Worm (Caenorhabditis elegans) whole organism, L3 larva: ENCODE data around the gene dhs-12.

Experiments
- R02D3.7 ChIP-seq: fragments of 150-350 bp; optimal IDR thresholded peaks from 2 replicates; lab custom pipeline; 2014; ENCODE audit warnings: missing biosample characterization, missing genetic modification characterization
- aly-2 ChIP-seq: fragments of 150-350 bp; optimal IDR thresholded peaks from 2 replicates; lab custom pipeline; 2014; ENCODE audit warnings: missing biosample characterization, missing genetic modification characterization
- ama-1 ChIP-seq: fragments of 150-350 bp; optimal IDR thresholded peaks from 2 replicates; lab custom pipeline; 2018
- ceh-16 ChIP-seq: sonication (generic microtip); optimal IDR thresholded peaks from 2 replicates; lab custom pipeline; 2017; ENCODE audit warnings: missing biosample characterization, missing genetic modification characterization
- ceh-28 ChIP-seq: fragments of 150-350 bp; optimal IDR thresholded peaks from 2 replicates; lab custom pipeline; 2014; ENCODE audit warnings: missing biosample characterization, missing genetic modification reagents, missing genetic modification characterization
- ceh-82 ChIP-seq: fragments of 150-350 bp; optimal IDR thresholded peaks from 2 replicates; lab custom pipeline; 2014; ENCODE audit warnings: missing biosample characterization, missing genetic modification characterization
- ceh-9 ChIP-seq: sonication (generic microtip); optimal IDR thresholded peaks from 2 replicates; lab custom pipeline; 2018; ENCODE audit warnings: missing biosample characterization, missing genetic modification characterization
- daf-12 ChIP-seq: fragments of 150-350 bp; optimal IDR thresholded peaks from 2 replicates; lab custom pipeline; 2014; ENCODE audit warnings: missing biosample characterization, missing genetic modification reagents, missing genetic modification characterization
- egl-27 ChIP-seq: sonication (generic microtip); optimal IDR thresholded peaks from 4 replicates; lab custom pipeline; 2017; ENCODE audit warnings: missing biosample characterization, missing genetic modification reagents, missing genetic modification characterization
- egl-5 ChIP-seq: fragments of 150-350 bp; optimal IDR thresholded peaks from 2 replicates; lab custom pipeline; 2017; ENCODE audit warnings: missing biosample characterization, missing genetic modification reagents, missing genetic modification characterization, inconsistent platforms
- elt-1 ChIP-seq: fragments of 150-350 bp; optimal IDR thresholded peaks from 2 replicates; lab custom pipeline; 2014; ENCODE audit warnings: missing biosample characterization, missing genetic modification characterization
- elt-2 ChIP-seq: sonication (generic microtip); optimal IDR thresholded peaks from 2 replicates; lab custom pipeline; 2016; ENCODE audit warnings: missing genetic modification reagents, mild to moderate bottlenecking, missing genetic modification characterization, missing compliant biosample characterization
- elt-3 ChIP-seq, 3 experiments: fragments of 150-350 bp in 1 of 3; sonication (generic microtip) in 2 of 3; optimal IDR thresholded peaks; 2 replicates in 2 of 3; 4 replicates in 1 of 3; lab custom pipeline; 2014 to 2017; ENCODE audit warnings: missing biosample characterization in 3 of 3, missing genetic modification characterization in 3 of 3
- eor-1 ChIP-seq, 2 experiments: fragments of 150-350 bp; optimal IDR thresholded peaks; 2 replicates each; lab custom pipeline; 2014 to 2018; ENCODE audit warnings: missing biosample characterization in 2 of 2, missing genetic modification characterization in 2 of 2
- fkh-10 ChIP-seq: sonication (generic microtip); optimal IDR thresholded peaks from 2 replicates; lab custom pipeline; 2017; ENCODE audit warnings: missing biosample characterization, missing genetic modification reagents, missing genetic modification characterization
- fkh-2 ChIP-seq: fragments of 150-350 bp; optimal IDR thresholded peaks from 2 replicates; lab custom pipeline; 2014; ENCODE audit warnings: missing biosample characterization, missing genetic modification reagents, missing genetic modification characterization
- fos-1 ChIP-seq: fragments of 150-350 bp; optimal IDR thresholded peaks from 2 replicates; lab custom pipeline; 2014; ENCODE audit warnings: missing biosample characterization, missing genetic modification characterization
- jun-1 ChIP-seq: fragments of 150-350 bp; optimal IDR thresholded peaks from 2 replicates; lab custom pipeline; 2014; ENCODE audit warnings: missing biosample characterization, missing genetic modification reagents, missing genetic modification characterization
- lin-15B ChIP-seq: fragments of 150-350 bp; optimal IDR thresholded peaks from 2 replicates; lab custom pipeline; 2014; ENCODE audit warnings: missing biosample characterization, missing genetic modification characterization
- lin-39 ChIP-seq: fragments of 150-350 bp; optimal IDR thresholded peaks from 2 replicates; lab custom pipeline; 2018; ENCODE audit warnings: missing biosample characterization, missing genetic modification reagents, missing genetic modification characterization
- lsy-12 ChIP-seq: sonication (generic microtip); optimal IDR thresholded peaks from 2 replicates; lab custom pipeline; 2016; ENCODE audit warnings: mild to moderate bottlenecking, missing genetic modification characterization, missing compliant biosample characterization
- mdl-1 ChIP-seq: fragments of 150-350 bp; optimal IDR thresholded peaks from 2 replicates; lab custom pipeline; 2014; ENCODE audit warnings: missing biosample characterization, missing genetic modification characterization
- nfya-1 ChIP-seq: sonication (generic microtip); optimal IDR thresholded peaks from 2 replicates; lab custom pipeline; 2017; ENCODE audit warnings: missing genetic modification characterization, mild to moderate bottlenecking, missing compliant biosample characterization, antibody characterized with exemption, moderate library complexity; ENCODE audit not compliant: insufficient read depth
- nhr-11 ChIP-seq: fragments of 150-350 bp; optimal IDR thresholded peaks from 2 replicates; lab custom pipeline; 2014; ENCODE audit warnings: missing biosample characterization, missing genetic modification characterization
- nhr-12 ChIP-seq: fragments of 150-350 bp; optimal IDR thresholded peaks from 2 replicates; lab custom pipeline; 2014; ENCODE audit warnings: missing biosample characterization, missing genetic modification characterization
- nhr-23 ChIP-seq: fragments of 150-350 bp; optimal IDR thresholded peaks from 2 replicates; lab custom pipeline; 2014; ENCODE audit warnings: missing biosample characterization, missing genetic modification reagents, missing genetic modification characterization
- nhr-67 ChIP-seq: fragments of 150-350 bp; optimal IDR thresholded peaks from 2 replicates; lab custom pipeline; 2014; ENCODE audit warnings: missing biosample characterization, missing genetic modification characterization
- pha-4 ChIP-seq: fragments of 150-350 bp; optimal IDR thresholded peaks from 2 replicates; lab custom pipeline; 2014; ENCODE audit warnings: missing biosample characterization, missing genetic modification reagents, missing genetic modification characterization
- tbx-2 ChIP-seq: sonication (generic microtip); optimal IDR thresholded peaks from 2 replicates; lab custom pipeline; 2016; ENCODE audit warnings: mild to moderate bottlenecking, missing genetic modification characterization, missing compliant biosample characterization
- unc-62 ChIP-seq: fragments of 150-350 bp; sonication (generic microtip); optimal IDR thresholded peaks from 4 replicates; lab custom pipeline; 2014; ENCODE audit warnings: missing biosample characterization, missing genetic modification reagents, missing genetic modification characterization
- zag-1 ChIP-seq: fragments of 150-350 bp; optimal IDR thresholded peaks from 2 replicates; lab custom pipeline; 2014; ENCODE audit warnings: missing biosample characterization, missing genetic modification characterization
- ztf-11 ChIP-seq: fragments of 150-350 bp; optimal IDR thresholded peaks from 2 replicates; lab custom pipeline; 2014; ENCODE audit warnings: missing biosample characterization, missing genetic modification characterization
- ztf-4 ChIP-seq: fragments of 150-350 bp; optimal IDR thresholded peaks from 2 replicates; lab custom pipeline; 2014; ENCODE audit warnings: missing biosample characterization, missing genetic modification characterization

Gene dhs-12

DNA sequence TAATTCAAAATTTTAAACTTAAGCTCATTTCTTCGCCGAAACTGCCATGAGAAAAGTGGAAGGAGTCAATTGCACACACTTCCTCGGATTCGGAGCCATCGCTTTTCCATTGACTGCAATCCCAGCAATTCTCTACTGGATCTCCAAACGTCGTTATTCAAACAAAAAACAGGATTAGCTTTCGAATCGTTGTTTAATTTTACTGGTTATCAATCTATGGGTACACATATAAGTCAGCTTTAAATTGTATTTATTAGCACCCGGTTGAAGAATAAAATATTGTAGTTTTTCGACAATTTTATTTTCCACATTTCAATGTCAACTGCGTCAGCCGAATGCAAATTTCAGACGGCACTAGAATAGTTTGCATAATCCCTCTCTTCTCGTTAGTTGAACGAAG, 12.3 kb upstream of the dhs-12 start, which contains the start of gene glt-3:
glt-3 (plus strand) TSS at position 301 of the 400 bp plus-strand sequence.
- TF ChIP-seq ztf-4 (tag; lab: Kevin White, UChicago) (no peak), daf-12 (tag; lab: Kevin White, UChicago) (no peak), nhr-12 (no peak), egl-5 (no peak), eor-1 (tag; optimal IDR thresholded peaks at IDR 0.05; lab: Kevin White, UChicago) (no peak), zag-1 (no peak), nhr-67 (tag; lab: Kevin White, UChicago) (no peak), fkh-2 (no peak), lsy-12 (tag; lab: Kevin White, UChicago) (no peak), unc-62 (GFP tag; lab: Kevin White, UChicago) (no peak), nhr-23 (tag; lab: Kevin White, UChicago) (no peak), mdl-1 (no peak), aly-2 (tag; lab: Kevin White, UChicago) (no peak), nfya-1 (no peak), ceh-82 (tag; lab: Kevin White, UChicago) (no peak), elt-3 (tag; optimal IDR thresholded peaks at IDR 0.05; lab: Kevin White, UChicago) (no peak)

DNA sequence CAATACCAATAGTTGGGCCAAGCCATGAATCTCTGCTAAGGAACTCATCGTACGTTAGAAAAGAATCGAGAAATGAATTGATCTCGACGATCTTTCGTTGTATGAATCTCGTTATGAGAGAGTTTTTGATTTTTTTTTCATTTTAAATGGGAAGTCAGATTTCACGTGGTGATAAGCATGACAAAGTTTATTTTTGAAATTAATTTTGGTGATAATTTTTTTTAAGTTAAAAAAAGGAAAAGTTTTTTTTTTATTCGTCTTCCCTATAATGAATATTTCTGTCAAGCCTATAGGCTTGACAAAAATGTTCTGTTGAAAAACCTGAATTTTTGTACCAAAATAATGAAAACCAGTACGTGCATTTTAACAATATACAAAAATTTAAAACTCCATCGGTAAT, 6.4 kb upstream of the dhs-12 start, which contains the start of gene K08F4.5:
K08F4.5 (minus strand) TSS at position 101 of the 400 bp plus-strand sequence.
- TF ChIP-seq fkh-2 (no peak), nfya-1 (no peak), zag-1 (no peak), elt-1 (tag; lab: Kevin White, UChicago) (no peak), fkh-10 (GFP tag; lab: Kevin White, UChicago) (no peak), nhr-11 (tag; lab: Kevin White, UChicago) (no peak), lin-39 (no peak)

DNA sequence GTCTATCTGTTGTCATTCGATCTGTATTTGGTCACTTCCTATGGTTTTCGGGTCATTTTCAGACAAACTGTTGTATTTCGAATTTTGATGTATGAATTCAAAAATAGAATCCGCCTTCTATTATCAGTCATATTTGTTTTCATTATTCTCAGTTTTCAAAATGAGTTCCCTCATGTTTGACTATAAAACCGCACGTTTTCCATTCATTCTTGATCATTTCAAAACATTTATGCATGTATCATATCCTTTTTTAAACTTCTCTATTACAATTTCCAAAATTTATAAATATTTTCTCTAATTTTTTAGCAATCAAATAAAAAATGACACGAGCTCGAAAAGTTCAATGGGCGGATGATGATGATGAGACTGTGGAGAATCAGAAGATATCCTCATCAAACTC, 4.5 kb upstream of the dhs-12 start, which contains the start of gene K08F4.12:
K08F4.12 (plus strand) TSS at position 301 of the 400 bp plus-strand sequence.
- TF ChIP-seq ztf-11 (no peak), ceh-9 (no peak), ceh-28 (tag; lab: Kevin White, UChicago) (no peak), R02D3.7 (tag; lab: Kevin White, UChicago) (no peak), egl-5 (no peak), lin-15B (tag; lab: Kevin White, UChicago) (no peak), jun-1 (tag; lab: Kevin White, UChicago) (no peak), lsy-12 (tag; lab: Kevin White, UChicago) (no peak), ama-1 (lab: Kevin White, UChicago) (no peak)

DNA sequence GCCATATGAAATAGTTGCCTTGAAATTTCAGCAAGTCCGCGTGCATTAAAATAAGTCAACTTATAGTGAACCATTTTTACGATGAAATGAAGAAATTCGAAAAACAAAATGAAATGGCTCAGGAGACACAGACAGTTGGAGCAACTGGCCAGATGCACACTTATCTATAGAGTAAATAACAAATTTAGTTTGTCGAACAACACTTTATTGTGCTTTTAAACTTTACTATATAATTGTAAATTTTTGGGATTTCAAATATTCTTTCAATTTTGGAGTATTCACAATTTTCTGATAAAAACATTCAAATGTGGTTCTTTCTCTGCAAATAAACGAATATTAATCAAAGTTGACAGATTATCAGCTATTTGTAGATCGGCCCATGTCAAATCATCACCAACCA, 2.1 kb upstream of the dhs-12 start, which contains the start of gene gst-3:
gst-3 (minus strand) TSS at position 101 of the 400 bp plus-strand sequence.
- TF ChIP-seq pha-4 (tag; lab: Kevin White, UChicago) (peak; percentile 33), nhr-67 (tag; lab: Kevin White, UChicago) (no peak)

DNA sequence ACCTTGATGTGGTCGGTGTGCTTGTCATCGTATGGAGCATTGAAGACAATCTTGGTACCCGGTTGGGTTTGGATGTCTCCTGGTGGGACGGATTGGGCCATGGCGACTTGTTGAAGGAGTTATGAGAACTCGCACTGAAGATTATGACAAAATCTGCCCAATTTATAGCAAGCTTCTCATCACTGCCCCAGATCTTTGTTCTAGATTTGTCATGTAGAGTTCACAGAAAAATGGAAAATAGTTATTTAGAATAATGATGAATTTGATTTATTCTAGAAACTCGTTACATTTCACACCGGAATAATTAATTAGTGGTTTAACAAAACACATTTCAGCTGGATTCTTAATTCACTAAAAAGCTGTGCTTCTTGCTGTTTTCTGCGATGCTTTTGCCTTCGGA, 1.4 kb downstream of the dhs-12 start, which contains the start of gene msp-38:
msp-38 (minus strand) TSS at position 101 of the 400 bp plus-strand sequence.
- TF ChIP-seq lsy-12 (tag; lab: Kevin White, UChicago) (no peak), ceh-28 (tag; lab: Kevin White, UChicago) (no peak), tbx-2 (tag; lab: Kevin White, UChicago) (no peak), nfya-1 (no peak), nhr-11 (tag; lab: Kevin White, UChicago) (no peak), elt-2 (no peak), elt-1 (tag; lab: Kevin White, UChicago) (no peak), mdl-1 (no peak), ceh-16 (no peak), daf-12 (tag; lab: Kevin White, UChicago) (no peak), ceh-9 (no peak), egl-27 (no peak), ama-1 (lab: Kevin White, UChicago) (no peak), fos-1 (tag; lab: Kevin White, UChicago) (no peak), ztf-11 (no peak), elt-3 (tag; optimal IDR thresholded peaks at IDR 0.05; lab: Kevin White, UChicago) (no peak), R02D3.7 (tag; lab: Kevin White, UChicago) (no peak), fkh-2 (no peak), eor-1 (tag; optimal IDR thresholded peaks at IDR 0.05; lab: Kevin White, UChicago) (no peak)
